Fruit fly (Drosophila melanogaster) whole organism, wandering third instar larva: ENCODE data around the gene Ten-a.

Source experiments
- CG32264 ChIP-seq: fragments of 200-800 bp; sonication (Bioruptor generic); optimal IDR thresholded peaks from 2 replicates; lab custom pipeline; 2016; ENCODE audit warnings: missing biosample characterization, missing genetic modification characterization
- CG9705 ChIP-seq: fragments of 200-800 bp; sonication (Bioruptor generic); optimal IDR thresholded peaks from 2 replicates; lab custom pipeline; 2018; ENCODE audit warnings: missing biosample characterization, mild to moderate bottlenecking, missing genetic modification characterization
- Dfd ChIP-seq: fragments of >200 bp; optimal IDR thresholded peaks from 2 replicates; lab custom pipeline; 2017; ENCODE audit warnings: missing biosample characterization, missing genetic modification characterization
- GATAd ChIP-seq: sonication (Bioruptor generic); optimal IDR thresholded peaks from 2 replicates; lab custom pipeline; 2016; ENCODE audit warnings: missing biosample characterization, missing genetic modification characterization
- HLH106 ChIP-seq: fragments of 200-800 bp; optimal IDR thresholded peaks from 3 replicates; lab custom pipeline; 2019; ENCODE audit warnings: missing biosample characterization, mild to moderate bottlenecking, missing genetic modification characterization, moderate library complexity
- Hnf4 ChIP-seq: fragments of 200-800 bp; sonication (Bioruptor generic); optimal IDR thresholded peaks from 2 replicates; lab custom pipeline; 2016; ENCODE audit warnings: missing biosample characterization, mild to moderate bottlenecking, missing genetic modification characterization
- Hr78 ChIP-seq: fragments of >200 bp; optimal IDR thresholded peaks from 2 replicates; lab custom pipeline; 2017; ENCODE audit warnings: missing biosample characterization, missing genetic modification characterization
- Hr83 ChIP-seq: fragments of 200-300 bp; sonication (Bioruptor generic); optimal IDR thresholded peaks from 2 replicates; lab custom pipeline; 2016; ENCODE audit warnings: missing biosample characterization, mild to moderate bottlenecking, missing genetic modification characterization, moderate library complexity; ENCODE audit not compliant: poor library complexity, severe bottlenecking
- Jra ChIP-seq: sonication (Bioruptor generic); optimal IDR thresholded peaks from 2 replicates; lab custom pipeline; 2016; ENCODE audit warnings: missing biosample characterization, missing genetic modification characterization
- Mio ChIP-seq: sonication (Bioruptor generic); optimal IDR thresholded peaks from 2 replicates; lab custom pipeline; 2016; ENCODE audit warnings: missing biosample characterization, missing genetic modification characterization
- N ChIP-seq: fragments of >200 bp; optimal IDR thresholded peaks from 2 replicates; lab custom pipeline; 2018; ENCODE audit warnings: missing biosample characterization, missing external identifiers, missing genetic modification characterization
- OdsH ChIP-seq: fragments of 200-800 bp; sonication (Bioruptor generic); optimal IDR thresholded peaks from 2 replicates; lab custom pipeline; 2016; ENCODE audit warnings: missing biosample characterization, mild to moderate bottlenecking, missing genetic modification characterization
- Rel ChIP-seq, 2 experiments: fragments of 200-800 bp; sonication (Bioruptor generic) in 1 of 2; optimal IDR thresholded peaks; 2 replicates in 1 of 2; 3 replicates in 1 of 2; lab custom pipeline; 2016 to 2019; ENCODE audit warnings: mild to moderate bottlenecking in 2 of 2, missing biosample characterization in 2 of 2, missing genetic modification characterization in 2 of 2, moderate library complexity in 1 of 2
- Sp1 ChIP-seq: fragments of 200-800 bp; sonication (Bioruptor generic); optimal IDR thresholded peaks from 3 replicates; lab custom pipeline; 2019; ENCODE audit warnings: missing biosample characterization, mild to moderate bottlenecking, missing genetic modification characterization, moderate library complexity
- br ChIP-seq: fragments of 200-800 bp; sonication (Bioruptor generic); optimal IDR thresholded peaks from 2 replicates; lab custom pipeline; 2016; ENCODE audit warnings: missing biosample characterization, missing genetic modification characterization
- brk ChIP-seq: fragments of 200-800 bp; sonication (Bioruptor generic); optimal IDR thresholded peaks from 2 replicates; lab custom pipeline; 2016; ENCODE audit warnings: missing biosample characterization, mild to moderate bottlenecking, missing genetic modification characterization
- dmrt93B ChIP-seq: fragments of 200-800 bp; sonication (Bioruptor generic); optimal IDR thresholded peaks from 2 replicates; lab custom pipeline; 2018; ENCODE audit warnings: missing biosample characterization, mild to moderate bottlenecking, missing genetic modification characterization
- dsf ChIP-seq: sonication (Bioruptor generic); optimal IDR thresholded peaks from 2 replicates; lab custom pipeline; 2016; ENCODE audit warnings: missing biosample characterization, missing genetic modification characterization, borderline replicate concordance
- ey ChIP-seq: fragments of 200-800 bp; sonication (Bioruptor generic); optimal IDR thresholded peaks from 2 replicates; lab custom pipeline; 2016; ENCODE audit warnings: missing biosample characterization, missing genetic modification characterization
- foxo ChIP-seq, 2 experiments: fragments of 200-800 bp; sonication (Bioruptor generic); optimal IDR thresholded peaks; 2 replicates in 1 of 2; 3 replicates in 1 of 2; lab custom pipeline; 2016 to 2017; ENCODE audit warnings: missing biosample characterization in 2 of 2, missing genetic modification characterization in 2 of 2
- fru ChIP-seq: fragments of 200-800 bp; sonication (Bioruptor generic); optimal IDR thresholded peaks from 3 replicates; lab custom pipeline; 2016; ENCODE audit warnings: missing biosample characterization, mild to moderate bottlenecking, missing genetic modification characterization
- h ChIP-seq: fragments of 200-800 bp; sonication (Bioruptor generic); optimal IDR thresholded peaks from 3 replicates; lab custom pipeline; 2016; ENCODE audit warnings: missing biosample characterization, mild to moderate bottlenecking, missing genetic modification characterization
- jim ChIP-seq: fragments of 175-275, 200-325 bp; sonication (Bioruptor generic); optimal IDR thresholded peaks from 2 replicates; lab custom pipeline; 2016; ENCODE audit warnings: missing biosample characterization, mild to moderate bottlenecking, missing genetic modification characterization
- lola ChIP-seq: fragments of >200 bp; optimal IDR thresholded peaks from 2 replicates; lab custom pipeline; 2017; ENCODE audit warnings: missing biosample characterization, missing genetic modification characterization
- pan ChIP-seq: fragments of >200 bp; optimal IDR thresholded peaks from 2 replicates; lab custom pipeline; 2017
- psq ChIP-seq: fragments of 200-800 bp; sonication (Bioruptor generic); optimal IDR thresholded peaks from 3 replicates; lab custom pipeline; 2017; ENCODE audit warnings: missing biosample characterization, mild to moderate bottlenecking, missing genetic modification characterization, moderate library complexity
- rgr ChIP-seq: fragments of 200-800 bp; sonication (Bioruptor generic); optimal IDR thresholded peaks from 3 replicates; lab custom pipeline; 2016; ENCODE audit warnings: missing biosample characterization, mild to moderate bottlenecking, missing genetic modification characterization
- sage ChIP-seq: fragments of 200-800 bp; sonication (Bioruptor generic); optimal IDR thresholded peaks from 2 replicates; lab custom pipeline; 2016; ENCODE audit warnings: missing biosample characterization, mild to moderate bottlenecking, missing genetic modification characterization
- tai ChIP-seq: sonication (Bioruptor generic); optimal IDR thresholded peaks from 2 replicates; lab custom pipeline; 2016; ENCODE audit warnings: missing biosample characterization, missing genetic modification characterization
- usp ChIP-seq: fragments of >200 bp; optimal IDR thresholded peaks from 2 replicates; lab custom pipeline; 2017; ENCODE audit warnings: missing biosample characterization, missing genetic modification characterization
- woc ChIP-seq: sonication (Bioruptor generic); optimal IDR thresholded peaks from 2 replicates; lab custom pipeline; 2016; ENCODE audit warnings: missing biosample characterization, mild to moderate bottlenecking, missing genetic modification characterization

Ten-a gene

dm6 chrX:12217572-12217971 is 174.1 kb downstream of the Ten-a start (continued):
- TF ChIP-seq psq (GFP tag; lab: Kevin White, UChicago): peak; percentile 9
- TF ChIP-seq Hr83 (GFP tag; lab: Kevin White, UChicago): no peak
- no peak for TF ChIP-seq brk (GFP tag; lab: Kevin White, UChicago)
- TF ChIP-seq dmrt93B (GFP tag; lab: Kevin White, UChicago): peak; percentile 21
- no peak for TF ChIP-seq sage (GFP tag; lab: Kevin White, UChicago)
- TF ChIP-seq N (GFP tag; lab: Kevin White, UChicago): no peak
- no peak for TF ChIP-seq lola
- no peak for TF ChIP-seq GATAd (GFP tag; lab: Kevin White, UChicago)
- TF ChIP-seq CG32264 (GFP tag; lab: Kevin White, UChicago): no peak
- no peak for TF ChIP-seq woc (GFP tag; lab: Kevin White, UChicago)
- no peak for TF ChIP-seq usp (GFP tag; lab: Kevin White, UChicago)
- TF ChIP-seq, all 38 proteins: peak for 12

dm6 chrX:12221496-12221895 is 178.0 kb downstream of the Ten-a start:
- no peak for TF ChIP-seq rgr (GFP tag; lab: Kevin White, UChicago)
- TF ChIP-seq HLH106 (tag; lab: Kevin White, UChicago): peak; percentile 40
- no peak for TF ChIP-seq pan
- peak; percentile 58 for TF ChIP-seq fru (GFP tag; lab: Kevin White, UChicago)
- TF ChIP-seq foxo (GFP tag; optimal IDR thresholded peaks at IDR 0.05; lab: Kevin White, UChicago): peak in 1 of 2 experiments; percentile 54
- TF ChIP-seq woc (GFP tag; lab: Kevin White, UChicago): peak; percentile 32

- no peak for TF ChIP-seq jim (GFP tag; lab: Kevin White, UChicago)
- peak in 1 of 2 experiments; percentile 67 for TF ChIP-seq foxo (GFP tag; optimal IDR thresholded peaks at IDR 0.05; lab: Kevin White, UChicago)
- no peak for TF ChIP-seq tai
- no peak for TF ChIP-seq pan
- no peak for TF ChIP-seq Rel (GFP tag; optimal IDR thresholded peaks at IDR 0.05; lab: Kevin White, UChicago)
- peak; percentile 6 for TF ChIP-seq Rel (tag; optimal IDR thresholded peaks at IDR 0.05; lab: Kevin White, UChicago)
- no peak for TF ChIP-seq ey (GFP tag; lab: Kevin White, UChicago)
- no peak for TF ChIP-seq Hnf4
- TF ChIP-seq Mio (GFP tag; lab: Kevin White, UChicago): no peak
- TF ChIP-seq psq (GFP tag; lab: Kevin White, UChicago): peak; percentile 65
- TF ChIP-seq CG9705: no peak
- TF ChIP-seq GATAd (GFP tag; lab: Kevin White, UChicago): no peak
- no peak for TF ChIP-seq N (GFP tag; lab: Kevin White, UChicago)
- TF ChIP-seq sage (GFP tag; lab: Kevin White, UChicago): no peak
- peak; percentile 7 for TF ChIP-seq woc (GFP tag; lab: Kevin White, UChicago)
- TF ChIP-seq Sp1 (GFP tag; lab: Kevin White, UChicago): peak; percentile 53
- peak; percentile 52 for TF ChIP-seq HLH106 (tag; lab: Kevin White, UChicago)
- no peak for TF ChIP-seq dsf
- no peak for TF ChIP-seq Hr78 (GFP tag; lab: Kevin White, UChicago)
- no peak for TF ChIP-seq Dfd
- TF ChIP-seq rgr (GFP tag; lab: Kevin White, UChicago): peak; percentile 59
- TF ChIP-seq usp (GFP tag; lab: Kevin White, UChicago): no peak
- peak; percentile 41 for TF ChIP-seq dmrt93B (GFP tag; lab: Kevin White, UChicago)
- peak; percentile 43 for TF ChIP-seq OdsH (GFP tag; lab: Kevin White, UChicago)
- TF ChIP-seq br (GFP tag; lab: Kevin White, UChicago): no peak
- TF ChIP-seq fru (GFP tag; lab: Kevin White, UChicago): peak; percentile 62
- peak; percentile 45 for TF ChIP-seq h (GFP tag; lab: Kevin White, UChicago)
- TF ChIP-seq brk (GFP tag; lab: Kevin White, UChicago): peak; percentile 21
These were observed 179.4 kb downstream of the Ten-a start for dm6 chrX:12222890-12223345.

- TF ChIP-seq tai: no peak
- no peak for TF ChIP-seq dmrt93B (GFP tag; lab: Kevin White, UChicago)
- no peak for TF ChIP-seq Dfd
- no peak for TF ChIP-seq Jra (GFP tag; lab: Kevin White, UChicago)
These were observed 182.0 kb downstream of the Ten-a start for dm6 chrX:12225325-12225972.
